Worm (Caenorhabditis elegans) whole organism, L4 larva: ENCODE results near the gene D1044.4.

ENCODE experiments used
- D1046.2 ChIP-seq: fragments of 200-800 bp; sonication (Bioruptor generic); IDR thresholded peaks from 2 replicates; pipeline ENCODE4 v1.3.6; 2022; ENCODE audit warnings: missing genetic modification characterization, missing compliant biosample characterization
- F26F4.8 ChIP-seq: fragments of 200-800 bp; sonication (Bioruptor generic); conservative IDR thresholded peaks from 2 replicates; pipeline ENCODE4 v1.3.6; 2022; ENCODE audit warnings: missing genetic modification characterization, missing compliant biosample characterization
- F37D6.2 ChIP-seq: sonication (generic microtip); optimal IDR thresholded peaks from 2 replicates; lab custom pipeline; 2016; ENCODE audit warnings: mild to moderate bottlenecking, missing genetic modification characterization, missing compliant biosample characterization
- F49E8.2 ChIP-seq: sonication (generic microtip); optimal IDR thresholded peaks from 2 replicates; lab custom pipeline; 2016; ENCODE audit warnings: missing compliant biosample characterization, mild to moderate bottlenecking, missing genetic modification characterization, borderline replicate concordance
- R02D3.7 ChIP-seq: fragments of 150-350 bp; sonication (generic microtip); optimal IDR thresholded peaks from 3 replicates; lab custom pipeline; 2014; ENCODE audit warnings: missing biosample characterization, missing genetic modification characterization
- T26A8.4 ChIP-seq: fragments of 200-800 bp; sonication (Bioruptor generic); IDR thresholded peaks from 2 replicates; pipeline ENCODE4 v1.3.6; 2022; ENCODE audit warnings: missing genetic modification characterization, missing compliant biosample characterization
- Y105C5A.15 ChIP-seq: fragments of 200-800 bp; sonication (Bioruptor generic); IDR thresholded peaks from 2 replicates; pipeline ENCODE4 v1.3.6; 2022; ENCODE audit warnings: missing genetic modification characterization, missing compliant biosample characterization
- Y5F2A.4 ChIP-seq: fragments of 200-800 bp; sonication (Bioruptor generic); optimal IDR thresholded peaks from 2 replicates; lab custom pipeline; 2018; ENCODE audit warnings: mild to moderate bottlenecking, missing genetic modification characterization, missing compliant biosample characterization
- ZK337.2 ChIP-seq: fragments of 200-800 bp; sonication (Bioruptor generic); IDR thresholded peaks from 2 replicates; pipeline ENCODE4 v1.3.6; 2022; ENCODE audit warnings: missing genetic modification reagents, missing genetic modification characterization, missing compliant biosample characterization
- ZK546.5 ChIP-seq, 2 experiments: sonication (generic microtip); optimal IDR thresholded peaks; 2 replicates each; lab custom pipeline; 2017; ENCODE audit warnings: missing biosample characterization in 2 of 2, missing genetic modification characterization in 2 of 2
- ama-1 ChIP-seq: fragments of 150-350 bp; optimal IDR thresholded peaks from 2 replicates; lab custom pipeline; 2014; ENCODE audit warnings: inconsistent platforms, mixed read lengths
- ceh-20 ChIP-seq: fragments of 200-800 bp; sonication (Bioruptor generic); IDR thresholded peaks from 2 replicates; pipeline ENCODE4 v1.3.6; 2022; ENCODE audit warnings: missing genetic modification reagents, missing genetic modification characterization, missing compliant biosample characterization
- ceh-62 ChIP-seq: sonication (generic microtip); optimal IDR thresholded peaks from 2 replicates; lab custom pipeline; 2017; ENCODE audit warnings: missing biosample characterization, missing genetic modification characterization
- ceh-82 ChIP-seq: sonication (generic microtip); optimal IDR thresholded peaks from 2 replicates; lab custom pipeline; 2017; ENCODE audit warnings: missing biosample characterization, missing genetic modification characterization
- ces-1 ChIP-seq: fragments of 150-350 bp; sonication (generic microtip); optimal IDR thresholded peaks from 4 replicates; lab custom pipeline; 2014; ENCODE audit warnings: missing biosample characterization, missing genetic modification reagents, missing genetic modification characterization
- ctbp-1 ChIP-seq: fragments of 200-800 bp; sonication (Bioruptor generic); IDR thresholded peaks from 2 replicates; pipeline ENCODE4 v1.3.6; 2022; ENCODE audit warnings: missing genetic modification reagents, missing genetic modification characterization, missing compliant biosample characterization
- daf-19 ChIP-seq: fragments of 200-800 bp; sonication (Bioruptor generic); conservative IDR thresholded peaks from 2 replicates; pipeline ENCODE4 v1.3.6; 2022; ENCODE audit warnings: missing genetic modification characterization, missing compliant biosample characterization
- dmd-6 ChIP-seq: fragments of 200-800 bp; sonication (Bioruptor generic); IDR thresholded peaks from 2 replicates; pipeline ENCODE4 v1.3.6; 2022; ENCODE audit warnings: missing genetic modification reagents, missing genetic modification characterization, missing compliant biosample characterization
- dmd-9 ChIP-seq: fragments of 200-800 bp; sonication (Bioruptor generic); IDR thresholded peaks from 2 replicates; pipeline ENCODE4 v1.3.6; 2022; ENCODE audit warnings: missing genetic modification reagents, missing genetic modification characterization, missing compliant biosample characterization
- egl-43 ChIP-seq: fragments of 200-800 bp; sonication (Bioruptor generic); IDR thresholded peaks from 2 replicates; pipeline ENCODE4 v1.3.6; 2022; ENCODE audit warnings: missing genetic modification reagents, missing genetic modification characterization, missing compliant biosample characterization
- fkh-10 ChIP-seq: fragments of 150-350 bp; optimal IDR thresholded peaks from 2 replicates; lab custom pipeline; 2014; ENCODE audit warnings: missing biosample characterization, missing genetic modification reagents, missing genetic modification characterization
- gei-8 ChIP-seq: fragments of 200-800 bp; sonication (Bioruptor generic); optimal IDR thresholded peaks from 2 replicates; lab custom pipeline; 2018; ENCODE audit warnings: mild to moderate bottlenecking, missing genetic modification characterization, missing compliant biosample characterization
- hif-1 ChIP-seq, 2 experiments: sonication (generic microtip); optimal IDR thresholded peaks; 2 replicates each; lab custom pipeline; 2016 to 2017; ENCODE audit warnings: missing compliant biosample characterization in 2 of 2, missing genetic modification characterization in 2 of 2, missing genetic modification reagents in 2 of 2, missing genotype in 2 of 2, mild to moderate bottlenecking in 1 of 2
- hlh-30 ChIP-seq: sonication (generic microtip); optimal IDR thresholded peaks from 2 replicates; lab custom pipeline; 2017; ENCODE audit warnings: antibody characterized with exemption, mild to moderate bottlenecking, missing genetic modification characterization, missing compliant biosample characterization; ENCODE audit not compliant: insufficient read depth
- hmg-1.1 ChIP-seq: fragments of 200-800 bp; sonication (Bioruptor generic); IDR thresholded peaks from 2 replicates; pipeline ENCODE4 v1.3.6; 2022; ENCODE audit warnings: missing genetic modification reagents, missing genetic modification characterization, missing compliant biosample characterization
- jun-1 ChIP-seq: fragments of 150-350 bp; optimal IDR thresholded peaks from 2 replicates; lab custom pipeline; 2014; ENCODE audit warnings: missing biosample characterization, missing genetic modification reagents, missing genetic modification characterization
- lim-7 ChIP-seq: fragments of 200-800 bp; sonication (Bioruptor generic); IDR thresholded peaks from 2 replicates; pipeline ENCODE4 v1.3.6; 2022; ENCODE audit warnings: missing genetic modification characterization, missing compliant biosample characterization
- lin-1 ChIP-seq: fragments of 200-800 bp; sonication (Bioruptor generic); IDR thresholded peaks from 2 replicates; pipeline ENCODE4 v1.3.6; 2022; ENCODE audit warnings: missing genetic modification reagents, missing genetic modification characterization, missing compliant biosample characterization
- lin-13 ChIP-seq: fragments of 150-350 bp; optimal IDR thresholded peaks from 2 replicates; lab custom pipeline; 2014; ENCODE audit warnings: missing biosample characterization, missing genetic modification reagents, missing genetic modification characterization
- lin-29 ChIP-seq: fragments of 200-800 bp; sonication (Bioruptor generic); IDR thresholded peaks from 2 replicates; pipeline ENCODE4 v1.3.6; 2022; ENCODE audit warnings: missing genetic modification reagents, missing genetic modification characterization, missing compliant biosample characterization
- lsy-2 ChIP-seq, 2 experiments: fragments of 150-350 bp in 1 of 2; sonication (generic microtip) in 1 of 2; optimal IDR thresholded peaks; 2 replicates each; lab custom pipeline; 2014 to 2017; ENCODE audit warnings: missing biosample characterization in 2 of 2, missing genetic modification characterization in 2 of 2
- madf-5 ChIP-seq, 2 experiments: fragments of 200-800 bp; sonication (Bioruptor generic); IDR thresholded peaks; 2 replicates each; pipeline ENCODE4 v1.3.6; 2022; ENCODE audit warnings: missing compliant biosample characterization in 2 of 2, missing genetic modification characterization in 2 of 2
- mes-2 ChIP-seq: sonication (generic microtip); optimal IDR thresholded peaks from 2 replicates; lab custom pipeline; 2016; ENCODE audit warnings: missing genotype, mild to moderate bottlenecking, missing genetic modification characterization, missing compliant biosample characterization; ENCODE audit not compliant: poor library complexity, severe bottlenecking
- nhr-111 ChIP-seq: fragments of 200-800 bp; sonication (Bioruptor generic); optimal IDR thresholded peaks from 2 replicates; lab custom pipeline; 2018; ENCODE audit warnings: mild to moderate bottlenecking, missing genetic modification characterization, missing compliant biosample characterization
- nhr-237 ChIP-seq: sonication (generic microtip); optimal IDR thresholded peaks from 2 replicates; lab custom pipeline; 2017; ENCODE audit warnings: missing biosample characterization, missing genetic modification characterization
- nhr-42 ChIP-seq: fragments of 200-800 bp; sonication (Bioruptor generic); IDR thresholded peaks from 2 replicates; pipeline ENCODE4 v1.3.6; 2022; ENCODE audit warnings: missing genetic modification characterization, missing compliant biosample characterization
- nhr-48 ChIP-seq: sonication (generic microtip); optimal IDR thresholded peaks from 2 replicates; lab custom pipeline; 2016; ENCODE audit warnings: mild to moderate bottlenecking, missing genetic modification characterization, missing compliant biosample characterization
- nhr-6 ChIP-seq: fragments of 150-350 bp; optimal IDR thresholded peaks from 2 replicates; lab custom pipeline; 2014; ENCODE audit warnings: missing biosample characterization, missing genetic modification characterization
- pqm-1 ChIP-seq: sonication (generic microtip); optimal IDR thresholded peaks from 2 replicates; lab custom pipeline; 2017; ENCODE audit warnings: missing biosample characterization, missing genetic modification characterization
- rbr-2 ChIP-seq: sonication (generic microtip); optimal IDR thresholded peaks from 2 replicates; lab custom pipeline; 2016; ENCODE audit warnings: missing genotype, missing genetic modification characterization, missing compliant biosample characterization
- saeg-2 ChIP-seq: fragments of 200-800 bp; sonication (Bioruptor generic); IDR thresholded peaks from 2 replicates; pipeline ENCODE4 v1.3.6; 2022; ENCODE audit warnings: missing genetic modification reagents, missing genetic modification characterization, missing compliant biosample characterization
- sdz-12 ChIP-seq: fragments of 200-800 bp; sonication (Bioruptor generic); optimal IDR thresholded peaks from 2 replicates; lab custom pipeline; 2018; ENCODE audit warnings: mild to moderate bottlenecking, missing genetic modification characterization, missing compliant biosample characterization
- set-16 ChIP-seq: fragments of 200-800 bp; sonication (Bioruptor generic); IDR thresholded peaks from 2 replicates; pipeline ENCODE4 v1.3.6; 2022; ENCODE audit warnings: missing genetic modification reagents, missing genetic modification characterization, missing compliant biosample characterization
- spr-3 ChIP-seq: fragments of 200-800 bp; sonication (Bioruptor generic); optimal IDR thresholded peaks from 2 replicates; lab custom pipeline; 2018; ENCODE audit warnings: mild to moderate bottlenecking, missing genetic modification characterization, missing compliant biosample characterization
- tag-97 ChIP-seq: fragments of 200-800 bp; sonication (Bioruptor generic); IDR thresholded peaks from 2 replicates; pipeline ENCODE4 v1.3.6; 2022; ENCODE audit warnings: missing genetic modification characterization, missing compliant biosample characterization
- tra-1 ChIP-seq: fragments of 200-800 bp; sonication (Bioruptor generic); IDR thresholded peaks from 2 replicates; pipeline ENCODE4 v1.3.6; 2022; ENCODE audit warnings: missing genetic modification reagents, missing genetic modification characterization, missing compliant biosample characterization
- unc-130 ChIP-seq: sonication (generic microtip); optimal IDR thresholded peaks from 2 replicates; lab custom pipeline; 2016; ENCODE audit warnings: missing genetic modification reagents, missing genetic modification characterization, missing compliant biosample characterization
- unc-62 ChIP-seq, 3 experiments: fragments of 150-350 bp in 1 of 3; sonication (generic microtip); optimal IDR thresholded peaks in 2 of 3; peaks in 1 of 3; 1 replicate in 1 of 3; 2 replicates in 2 of 3; lab custom pipeline; 2014 to 2017; ENCODE audit warnings: missing biosample characterization in 3 of 3, missing genetic modification characterization in 3 of 3, missing genetic modification reagents in 3 of 3, missing genotype in 1 of 3
- zag-1 ChIP-seq: fragments of 150-350 bp; optimal IDR thresholded peaks from 2 replicates; lab custom pipeline; 2014; ENCODE audit warnings: missing biosample characterization, missing genetic modification characterization
- zfp-2 ChIP-seq: sonication (generic microtip); optimal IDR thresholded peaks from 2 replicates; lab custom pipeline; 2016; ENCODE audit warnings: mild to moderate bottlenecking, missing genetic modification characterization, missing compliant biosample characterization
- zip-11 ChIP-seq: fragments of 200-800 bp; sonication (Bioruptor generic); IDR thresholded peaks from 2 replicates; pipeline ENCODE4 v1.3.6; 2022; ENCODE audit warnings: missing genetic modification characterization, missing compliant biosample characterization
- ztf-7 ChIP-seq: fragments of 150-350 bp; optimal IDR thresholded peaks from 2 replicates; lab custom pipeline; 2014; ENCODE audit warnings: missing biosample characterization, missing genetic modification characterization

Gene D1044.4

ce11 chrIII:5504164-5504563 lies 17.7 kb downstream of the D1044.4 start (continued):
- no peak for TF ChIP-seq F26F4.8 (GFP tag; lab: Robert Waterston, UW)
- TF ChIP-seq ztf-7 (tag; lab: Kevin White, UChicago) = no peak
- no peak for TF ChIP-seq zag-1 (tag; lab: Kevin White, UChicago)
- no peak for TF ChIP-seq lin-13 (GFP tag; lab: Kevin White, UChicago)
- no peak for TF ChIP-seq nhr-42
- no peak for TF ChIP-seq ZK337.2 (GFP tag; lab: Robert Waterston, UW)
- no peak for TF ChIP-seq ceh-82 (tag; lab: Kevin White, UChicago)
- TF ChIP-seq lim-7 (GFP tag; lab: Robert Waterston, UW) = no peak
- TF ChIP-seq ama-1 (lab: Kevin White, UChicago) = peak; percentile 83
- peak in 1 of 2 experiments; percentile 14 for TF ChIP-seq hif-1 (tag; optimal IDR thresholded peaks at IDR 0.05; lab: Kevin White, UChicago)
- no peak for TF ChIP-seq daf-19
- TF ChIP-seq madf-5 (GFP tag; IDR thresholded peaks at IDR 0.05; lab: Robert Waterston, UW) = no peak
- no peak for TF ChIP-seq zip-11 (GFP tag; lab: Robert Waterston, UW)
- TF ChIP-seq unc-62 (GFP tag; optimal IDR thresholded peaks at IDR 0.05 in 1 of 2; lab: Kevin White, UChicago) = no peak
- TF ChIP-seq unc-62 (tag; optimal IDR thresholded peaks at IDR 0.05; lab: Kevin White, UChicago) = no peak
- TF ChIP-seq dmd-6 (GFP tag; lab: Robert Waterston, UW) = peak; percentile 13; the same call in 1 of the 2 replicates
- peak; percentile 35 for TF ChIP-seq nhr-6
- TF ChIP-seq T26A8.4 (GFP tag; lab: Robert Waterston, UW) = no peak
- no peak for TF ChIP-seq nhr-237 (tag; lab: Kevin White, UChicago)
- peak; percentile 30 for TF ChIP-seq fkh-10
- TF ChIP-seq Y5F2A.4 (GFP tag; lab: Kevin White, UChicago) = no peak
- TF ChIP-seq rbr-2 (tag; lab: Kevin White, UChicago) = peak; percentile 36
- peak; percentile 50; the same call in 1 of the 2 replicates for TF ChIP-seq lin-1 (GFP tag; lab: Robert Waterston, UW)
- TF ChIP-seq ZK546.5 (tag; optimal IDR thresholded peaks at IDR 0.05; lab: Kevin White, UChicago) = no peak
- TF ChIP-seq hlh-30 (tag; lab: Kevin White, UChicago) = peak; percentile 52
- no peak for TF ChIP-seq R02D3.7 (tag; lab: Kevin White, UChicago)
- TF ChIP-seq egl-43 (GFP tag; lab: Robert Waterston, UW) = no peak
- TF ChIP-seq D1046.2 (GFP tag; lab: Robert Waterston, UW) = no peak
- no peak for TF ChIP-seq F49E8.2 (tag; lab: Kevin White, UChicago)
- no peak for TF ChIP-seq spr-3 (GFP tag; lab: Kevin White, UChicago)
- no peak for TF ChIP-seq saeg-2 (GFP tag; lab: Robert Waterston, UW)
- TF ChIP-seq dmd-9 = no peak
- TF ChIP-seq sdz-12 (GFP tag; lab: Kevin White, UChicago) = no peak
- TF ChIP-seq ceh-62 (tag; lab: Kevin White, UChicago) = no peak
- TF ChIP-seq gei-8 (GFP tag; lab: Kevin White, UChicago) = no peak
- TF ChIP-seq jun-1 (tag; lab: Kevin White, UChicago) = no peak
- peak; percentile 43; the same call in 1 of the 2 replicates for TF ChIP-seq ctbp-1 (GFP tag; lab: Robert Waterston, UW)
- TF ChIP-seq pqm-1 (tag; lab: Kevin White, UChicago) = peak; percentile 31
- TF ChIP-seq lin-29 = no peak
- TF ChIP-seq lsy-2 (tag; optimal IDR thresholded peaks at IDR 0.05; lab: Kevin White, UChicago) = peak in 1 of 2 experiments; percentile 75
- TF ChIP-seq zfp-2 (tag; lab: Kevin White, UChicago) = no peak
- peak; percentile 36; the same call in 1 of the 2 replicates for TF ChIP-seq hmg-1.1 (GFP tag; lab: Robert Waterston, UW)
- TF ChIP-seq mes-2 (tag; lab: Kevin White, UChicago) = peak; percentile 46
- no peak for TF ChIP-seq tag-97 (GFP tag; lab: Robert Waterston, UW)
- TF ChIP-seq Y105C5A.15 (GFP tag; lab: Robert Waterston, UW) = no peak
- TF ChIP-seq nhr-111 (GFP tag; lab: Kevin White, UChicago) = no peak
- no peak for TF ChIP-seq F37D6.2
- no peak for TF ChIP-seq set-16 (GFP tag; lab: Robert Waterston, UW)
- TF ChIP-seq nhr-48 = no peak
- no peak for TF ChIP-seq tra-1 (GFP tag; lab: Robert Waterston, UW)
- peak; percentile 43 for TF ChIP-seq ces-1
- TF ChIP-seq unc-130 (GFP tag; lab: Kevin White, UChicago) = no peak
- no peak for TF ChIP-seq ceh-20
